Fruit fly (Drosophila melanogaster) Kc167 (cell line): ENCODE data around the gene dtr.

Experiments used
- Myc ChIP-seq: fragments of >200 bp; optimal IDR thresholded peaks from 2 replicates; lab custom pipeline; 2017; ENCODE audit warnings: missing external identifiers
- Sin3A ChIP-seq: fragments of >200 bp; optimal IDR thresholded peaks from 2 replicates; lab custom pipeline; 2018; ENCODE audit warnings: missing external identifiers
- h ChIP-seq: fragments of >200 bp; optimal IDR thresholded peaks from 3 replicates; lab custom pipeline; 2018; ENCODE audit warnings: missing external identifiers
- insv ChIP-seq: fragments of >200 bp; optimal IDR thresholded peaks from 3 replicates; lab custom pipeline; 2018; ENCODE audit warnings: missing external identifiers
- psq ChIP-seq: fragments of >200 bp; optimal IDR thresholded peaks from 2 replicates; lab custom pipeline; 2017; ENCODE audit warnings: missing external identifiers
- ttk ChIP-seq: sonication (Bioruptor generic); optimal IDR thresholded peaks from 2 replicates; lab custom pipeline; 2017; ENCODE audit warnings: missing external identifiers

- TF ChIP-seq psq (lab: Kevin White, UChicago): no peak
- TF ChIP-seq h (lab: Kevin White, UChicago): no peak
- no peak for TF ChIP-seq insv
- TF ChIP-seq Sin3A: no peak
- TF ChIP-seq ttk (lab: Kevin White, UChicago): no peak
- TF ChIP-seq Myc (lab: Kevin White, UChicago): no peak
Measured at dm6 chr2L:21329353-21329752, 31.7 kb upstream of the dtr start.
